Worm (Caenorhabditis elegans): Measurements from ENCODE around the gene C26B9.6.

ce11 chrX:5321563-5321962 is 13.7 kb downstream of the C26B9.6 start:
- TF ChIP-seq nhr-28 (tag; optimal IDR thresholded peaks at IDR 0.05) (no peak), alr-1 (tag; optimal IDR thresholded peaks at IDR 0.05; ENCODE audit: borderline replicate concordance) (no peak), dpl-1 (GFP tag; optimal IDR thresholded peaks at IDR 0.05) (no peak), nhr-11 (tag; optimal IDR thresholded peaks at IDR 0.05) (no peak), sptf-1 (tag; optimal IDR thresholded peaks at IDR 0.05) (no peak), fkh-8 (tag; optimal IDR thresholded peaks at IDR 0.05) (no peak), fos-1 (tag; optimal IDR thresholded peaks at IDR 0.05) (no peak), unc-130 (tag; optimal IDR thresholded peaks at IDR 0.05) (no peak), ces-1 (GFP tag; optimal IDR thresholded peaks at IDR 0.05) (no peak), rnt-1 (tag; optimal IDR thresholded peaks at IDR 0.05) (no peak), lsy-2 (tag; optimal IDR thresholded peaks at IDR 0.05) (no peak), egl-27 (tag; optimal IDR thresholded peaks at IDR 0.05) (no peak)
